Worm (Caenorhabditis elegans): ENCODE results near the gene faah-4.

The faah-4 gene

DNA sequence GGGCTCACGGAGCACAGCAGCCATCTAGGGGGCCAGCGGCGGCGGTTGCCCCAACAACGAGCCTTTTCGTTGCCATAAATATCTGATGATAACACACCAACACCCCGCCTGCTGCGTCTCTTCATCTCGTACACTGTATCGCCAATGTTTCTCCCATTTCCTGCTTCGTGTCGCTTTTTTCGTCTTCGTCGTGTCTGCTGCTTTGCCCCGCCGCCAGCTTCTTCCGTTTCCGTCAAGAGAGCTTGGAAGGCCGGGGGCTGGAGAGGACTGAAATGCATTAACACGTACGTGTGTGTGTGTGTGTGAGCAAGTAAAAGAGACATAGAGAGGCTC lies 26.2 kb upstream of the faah-4 start (continued):
- no peak for TF ChIP-seq dmd-6 (GFP tag; IDR thresholded peaks at IDR 0.05)
- TF ChIP-seq nhr-6 (tag; optimal IDR thresholded peaks at IDR 0.05), result no peak
- no peak for TF ChIP-seq zip-11 (GFP tag; IDR thresholded peaks at IDR 0.05)
- no peak for TF ChIP-seq F49E8.2 (tag; optimal IDR thresholded peaks at IDR 0.05; ENCODE audit: borderline replicate concordance)
- no peak for TF ChIP-seq madf-5 (GFP tag; IDR thresholded peaks at IDR 0.05)
- TF ChIP-seq ZK337.2 (GFP tag; IDR thresholded peaks at IDR 0.05), result no peak
- no peak for TF ChIP-seq fos-1 (tag; optimal IDR thresholded peaks at IDR 0.05)
- TF ChIP-seq hif-1 (tag; optimal IDR thresholded peaks at IDR 0.05), result peak in 1 of 2 experiments; percentile 14
- no peak for TF ChIP-seq saeg-2 (GFP tag; IDR thresholded peaks at IDR 0.05)
- TF ChIP-seq ctbp-1 (GFP tag; IDR thresholded peaks at IDR 0.05), result 0 out of 2 replicates have a peak, but pooled peaks have one; percentile 21
- peak; percentile 47 for TF ChIP-seq rbr-2 (tag; optimal IDR thresholded peaks at IDR 0.05)
- TF ChIP-seq lin-13 (GFP tag; optimal IDR thresholded peaks at IDR 0.05), result no peak
- no peak for TF ChIP-seq pqm-1 (tag; optimal IDR thresholded peaks at IDR 0.05)
- no peak for TF ChIP-seq unc-130 (GFP tag; optimal IDR thresholded peaks at IDR 0.05)
- no peak for TF ChIP-seq F10B5.3 (tag; optimal IDR thresholded peaks at IDR 0.05)

ce11 chrIII:11935032-11935947 lies 25.6 kb upstream of the faah-4 start:
- TF ChIP-seq egl-43 (GFP tag; IDR thresholded peaks at IDR 0.05), result no peak
- peak; percentile 68 for TF ChIP-seq mxl-3 (GFP tag; optimal IDR thresholded peaks at IDR 0.05)
- no peak for TF ChIP-seq nhr-42 (GFP tag; IDR thresholded peaks at IDR 0.05)
- TF ChIP-seq unc-130 (GFP tag; optimal IDR thresholded peaks at IDR 0.05), result no peak
- TF ChIP-seq ceh-62 (tag; optimal IDR thresholded peaks at IDR 0.05), result no peak
- no peak for TF ChIP-seq Y75B8A.6 (GFP tag; IDR thresholded peaks at IDR 0.05)
- TF ChIP-seq lsy-2 (tag; optimal IDR thresholded peaks at IDR 0.05), result peak in 1 of 2 experiments; percentile 18
- TF ChIP-seq lir-3 (tag; optimal IDR thresholded peaks at IDR 0.05), result no peak
- TF ChIP-seq unc-62 (GFP tag; optimal IDR thresholded peaks at IDR 0.05 in 1 of 2), result peak in 1 of 2 experiments; percentile 96
- TF ChIP-seq unc-62 (tag; optimal IDR thresholded peaks at IDR 0.05), result no peak
- TF ChIP-seq nhr-11 (tag; optimal IDR thresholded peaks at IDR 0.05), result no peak
- TF ChIP-seq dmd-8 (GFP tag; IDR thresholded peaks at IDR 0.05), result 0 out of 2 replicates have a peak, but pooled peaks have one; percentile 11
- TF ChIP-seq dpl-1 (GFP tag; optimal IDR thresholded peaks at IDR 0.05), result no peak
- no peak for TF ChIP-seq fos-1 (tag; optimal IDR thresholded peaks at IDR 0.05)
- TF ChIP-seq hlh-11 (tag; optimal IDR thresholded peaks at IDR 0.05), result peak; percentile 37
- no peak for TF ChIP-seq attf-4 (tag; optimal IDR thresholded peaks at IDR 0.05)
- no peak for TF ChIP-seq mdl-1 (tag; optimal IDR thresholded peaks at IDR 0.05)
- TF ChIP-seq hlh-30 (tag; optimal IDR thresholded peaks at IDR 0.05; ENCODE audit: insufficient read depth), result peak; percentile 29
- no peak for TF ChIP-seq ceh-44 (GFP tag; IDR thresholded peaks at IDR 0.05)
- no peak for TF ChIP-seq cey-2 (tag; optimal IDR thresholded peaks at IDR 0.05; ENCODE audit: borderline replicate concordance, insufficient read depth)
- peak in 1 of 2 experiments; percentile 1 for TF ChIP-seq daf-16 (GFP tag; optimal IDR thresholded peaks at IDR 0.05)
- no peak for TF ChIP-seq daf-16 (tag; optimal IDR thresholded peaks at IDR 0.05)
- no peak for TF ChIP-seq pqm-1 (tag; optimal IDR thresholded peaks at IDR 0.05)
- TF ChIP-seq D1046.2 (GFP tag; IDR thresholded peaks at IDR 0.05), result no peak
- TF ChIP-seq nhr-48 (tag; optimal IDR thresholded peaks at IDR 0.05), result no peak

ce11 chrIII:11933539-11933938 lies 23.9 kb upstream of the faah-4 start, which contains the start of gene dolk-1:
dolk-1 (minus strand) TSS chrIII:11933639.
- TF ChIP-seq arid-1 (GFP tag; conservative IDR thresholded peaks at IDR 0.05) (no peak), T26A8.4 (GFP tag; IDR thresholded peaks at IDR 0.05) (0 out of 2 replicates have a peak, but pooled peaks have one; percentile 12)
